Worm (Caenorhabditis elegans) whole organism, mixed stage, embryonic: ENCODE results near the gene dmsr-15.

Experiments
- mab-5 ChIP-seq: fragments of 150-350 bp; optimal IDR thresholded peaks from 2 replicates; lab custom pipeline; 2014; ENCODE audit warnings: missing biosample characterization, missing genetic modification characterization
- unc-62 ChIP-seq: fragments of 150-350 bp; optimal IDR thresholded peaks from 2 replicates; lab custom pipeline; 2014; ENCODE audit warnings: missing biosample characterization, missing genetic modification reagents, missing genetic modification characterization
- ztf-11 ChIP-seq: fragments of 150-350 bp; optimal IDR thresholded peaks from 2 replicates; lab custom pipeline; 2014; ENCODE audit warnings: missing biosample characterization, missing genetic modification characterization

DNA sequence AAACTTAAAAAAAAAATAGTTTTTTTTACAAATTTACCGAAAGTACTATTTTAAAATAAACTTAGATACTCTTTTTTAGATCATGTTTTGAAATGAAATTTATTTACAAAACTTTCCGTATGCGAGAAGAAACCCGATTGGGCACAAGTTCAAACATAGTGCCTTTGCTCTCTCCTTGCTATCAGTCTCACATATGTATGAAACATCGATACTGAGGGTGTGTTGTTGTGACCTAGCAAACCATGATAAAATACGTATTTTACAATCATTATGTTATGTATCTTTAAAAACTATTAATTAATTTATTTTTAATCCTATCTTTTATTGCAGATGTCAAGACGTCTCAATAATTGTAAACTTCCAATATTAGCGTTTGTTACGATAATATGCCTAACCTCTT, 18.6 kb downstream of the dmsr-15 start:
- TF ChIP-seq mab-5 (no peak), ztf-11 (tag; lab: Kevin White, UChicago) (no peak), unc-62 (GFP tag; lab: Kevin White, UChicago) (no peak)
